Fruit fly (Drosophila melanogaster) Kc167 (cell line): Measurements from ENCODE around the gene CG4995.

ENCODE experiments used
- Sin3A ChIP-seq: fragments of >200 bp; optimal IDR thresholded peaks from 2 replicates; lab custom pipeline; 2018; ENCODE audit warnings: missing external identifiers
- h ChIP-seq: fragments of >200 bp; optimal IDR thresholded peaks from 3 replicates; lab custom pipeline; 2018; ENCODE audit warnings: missing external identifiers

- TF ChIP-seq Sin3A (lab: Kevin White, UChicago) (no peak), h (lab: Kevin White, UChicago) (no peak)
Measured at dm6 chr2L:10342471-10342870, 20.2 kb downstream of the CG4995 start, which contains the start of gene Sps2.
